Worm (Caenorhabditis elegans) whole organism, young adult: ENCODE data around the gene ZK250.14.

Experiments
- F57A8.1 ChIP-seq: fragments of 200-800 bp; sonication (Bioruptor generic); optimal IDR thresholded peaks from 2 replicates; lab custom pipeline; 2018; ENCODE audit warnings: mild to moderate bottlenecking, missing genetic modification characterization, moderate library complexity, missing compliant biosample characterization
- K12H6.12 ChIP-seq: fragments of 200-800 bp; sonication (Bioruptor generic); optimal IDR thresholded peaks from 2 replicates; lab custom pipeline; 2018; ENCODE audit warnings: mild to moderate bottlenecking, missing genetic modification characterization, missing compliant biosample characterization
- akir-1 ChIP-seq: fragments of 200-800 bp; sonication (Bioruptor generic); optimal IDR thresholded peaks from 2 replicates; lab custom pipeline; 2018; ENCODE audit warnings: mild to moderate bottlenecking, missing genetic modification characterization, moderate library complexity, missing compliant biosample characterization
- dox-1 ChIP-seq: fragments of 200-800 bp; sonication (Bioruptor generic); IDR thresholded peaks from 2 replicates; pipeline ENCODE4 v1.3.6; 2022; ENCODE audit warnings: missing genetic modification reagents, missing genetic modification characterization, missing compliant biosample characterization
- ets-4 ChIP-seq: fragments of 200-800 bp; sonication (Bioruptor generic); optimal IDR thresholded peaks from 2 replicates; lab custom pipeline; 2018; ENCODE audit warnings: mild to moderate bottlenecking, missing genetic modification characterization, missing compliant biosample characterization
- lin-54 ChIP-seq: fragments of 200-800 bp; sonication (Bioruptor generic); optimal IDR thresholded peaks from 2 replicates; lab custom pipeline; 2018; ENCODE audit warnings: mild to moderate bottlenecking, missing genetic modification characterization, missing compliant biosample characterization
- madf-10 ChIP-seq: sonication (generic microtip); optimal IDR thresholded peaks from 2 replicates; lab custom pipeline; 2016; ENCODE audit warnings: mild to moderate bottlenecking, missing genetic modification characterization, missing compliant biosample characterization
- mel-28 ChIP-seq: sonication (generic microtip); optimal IDR thresholded peaks from 2 replicates; lab custom pipeline; 2016; ENCODE audit warnings: borderline replicate concordance, mild to moderate bottlenecking, missing genetic modification characterization, missing compliant biosample characterization
- rpc-1 ChIP-seq, 2 experiments: fragments of 150-350 bp in 1 of 2; sonication (generic microtip) in 1 of 2; optimal IDR thresholded peaks; 2 replicates each; lab custom pipeline; 2014 to 2018; ENCODE audit warnings: missing biosample characterization in 1 of 2, missing genetic modification characterization in 1 of 2, missing genetic modification reagents in 1 of 2, missing genotype in 1 of 2
- sea-2 ChIP-seq: fragments of 200-800 bp; sonication (Bioruptor generic); IDR thresholded peaks from 2 replicates; pipeline ENCODE4 v1.3.6; 2022; ENCODE audit warnings: missing genetic modification characterization, missing compliant biosample characterization
- snpc-1.1 ChIP-seq: sonication (generic microtip); optimal IDR thresholded peaks from 2 replicates; lab custom pipeline; 2017; ENCODE audit warnings: missing genetic modification characterization, mild to moderate bottlenecking, missing compliant biosample characterization, antibody characterized with exemption, moderate library complexity, missing genotype, missing genetic modification reagents; ENCODE audit not compliant: insufficient read depth
- tbp1 ChIP-seq: fragments of 200-800 bp; sonication (Bioruptor generic); optimal IDR thresholded peaks from 2 replicates; lab custom pipeline; 2018; ENCODE audit warnings: mild to moderate bottlenecking, missing genetic modification characterization, missing compliant biosample characterization
- zim-3 ChIP-seq: sonication (generic microtip); optimal IDR thresholded peaks from 2 replicates; lab custom pipeline; 2017; ENCODE audit warnings: mild to moderate bottlenecking, missing genetic modification characterization, moderate library complexity, missing compliant biosample characterization
- ztf-28 ChIP-seq: fragments of 200-800 bp; sonication (Bioruptor generic); IDR thresholded peaks from 2 replicates; pipeline ENCODE4 v1.3.6; 2022; ENCODE audit warnings: missing genetic modification reagents, missing genetic modification characterization, missing compliant biosample characterization

DNA sequence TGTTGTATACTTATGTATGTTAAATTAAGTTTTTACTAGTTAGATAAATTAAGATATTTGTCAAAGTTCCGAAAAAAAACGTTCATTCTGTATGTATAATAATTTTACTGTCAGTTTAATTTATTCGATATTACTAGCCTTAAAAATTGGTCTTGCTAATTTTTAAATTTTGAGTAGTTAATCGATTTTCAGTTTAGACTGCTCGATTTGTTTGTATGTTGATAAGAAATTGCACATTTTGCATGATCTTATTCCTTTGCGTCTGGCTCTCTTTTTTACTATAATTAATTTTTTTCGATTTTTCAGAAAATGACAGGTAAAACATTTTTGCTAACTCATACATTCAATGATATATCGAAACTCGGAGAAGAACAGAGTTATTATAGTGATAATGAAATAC is 45.1 kb downstream of the ZK250.14 start, which contains the start of gene math-24:
- TF ChIP-seq F57A8.1 (no peak), madf-10 (no peak), akir-1 (GFP tag; lab: Kevin White, UChicago) (no peak), ets-4 (GFP tag; lab: Kevin White, UChicago) (no peak), ztf-28 (GFP tag; lab: Robert Waterston, UW) (no peak), zim-3 (tag; lab: Kevin White, UChicago) (no peak), mel-28 (tag; lab: Kevin White, UChicago) (no peak), snpc-1.1 (no peak), lin-54 (GFP tag; lab: Kevin White, UChicago) (no peak), tbp1 (GFP tag; lab: Kevin White, UChicago) (no peak), K12H6.12 (tag; lab: Kevin White, UChicago) (no peak), rpc-1 (optimal IDR thresholded peaks at IDR 0.05; lab: Kevin White, UChicago) (no peak), rpc-1 (tag; optimal IDR thresholded peaks at IDR 0.05; lab: Kevin White, UChicago) (no peak), dox-1 (no peak), sea-2 (GFP tag; lab: Robert Waterston, UW) (no peak)
